Worm (Caenorhabditis elegans) whole organism, late embryonic: ENCODE measurements around the gene dnj-8.

Source experiments
- C08G9.2 ChIP-seq: sonication (generic microtip); optimal IDR thresholded peaks from 2 replicates; lab custom pipeline; 2016; ENCODE audit warnings: mild to moderate bottlenecking, missing genetic modification characterization, moderate library complexity, missing compliant biosample characterization
- C38D4.7 ChIP-seq: fragments of 200-800 bp; sonication (Bioruptor generic); optimal IDR thresholded peaks from 2 replicates; lab custom pipeline; 2018; ENCODE audit warnings: mild to moderate bottlenecking, missing genetic modification characterization, moderate library complexity, missing compliant biosample characterization
- F13H6.1 ChIP-seq: sonication (generic microtip); optimal IDR thresholded peaks from 2 replicates; lab custom pipeline; 2016; ENCODE audit warnings: missing genetic modification characterization, missing compliant biosample characterization
- K09A11.1 ChIP-seq: sonication (generic microtip); optimal IDR thresholded peaks from 2 replicates; lab custom pipeline; 2017; ENCODE audit warnings: antibody characterized with exemption, mild to moderate bottlenecking, missing genetic modification characterization, missing compliant biosample characterization; ENCODE audit not compliant: insufficient read depth
- ama-1 ChIP-seq: fragments of 150-350 bp; optimal IDR thresholded peaks from 2 replicates; lab custom pipeline; 2014
- ceh-14 ChIP-seq: sonication (generic microtip); optimal IDR thresholded peaks from 2 replicates; lab custom pipeline; 2016; ENCODE audit warnings: missing genotype, missing genetic modification characterization, missing compliant biosample characterization
- ceh-19 ChIP-seq: fragments of 200-800 bp; sonication (Bioruptor generic); optimal IDR thresholded peaks from 2 replicates; lab custom pipeline; 2018; ENCODE audit warnings: mild to moderate bottlenecking, missing genetic modification characterization, missing compliant biosample characterization
- ceh-2 ChIP-seq: sonication (generic microtip); optimal IDR thresholded peaks from 2 replicates; lab custom pipeline; 2016; ENCODE audit warnings: missing genotype, missing genetic modification characterization, missing compliant biosample characterization
- ceh-24 ChIP-seq: sonication (generic microtip); optimal IDR thresholded peaks from 2 replicates; lab custom pipeline; 2016; ENCODE audit warnings: mild to moderate bottlenecking, missing genetic modification characterization, missing compliant biosample characterization
- ceh-30 ChIP-seq: fragments of 150-350 bp; optimal IDR thresholded peaks from 2 replicates; lab custom pipeline; 2014; ENCODE audit warnings: missing biosample characterization, missing genetic modification characterization
- ceh-34 ChIP-seq: sonication (generic microtip); optimal IDR thresholded peaks from 2 replicates; lab custom pipeline; 2016; ENCODE audit warnings: mild to moderate bottlenecking, missing genetic modification characterization, missing compliant biosample characterization
- ceh-45 ChIP-seq: fragments of 200-800 bp; sonication (Bioruptor generic); IDR thresholded peaks from 2 replicates; pipeline ENCODE4 v1.3.6; 2022; ENCODE audit warnings: missing genetic modification reagents, missing genetic modification characterization, missing compliant biosample characterization
- ceh-6 ChIP-seq: fragments of 200-800 bp; sonication (Bioruptor generic); optimal IDR thresholded peaks from 2 replicates; lab custom pipeline; 2018; ENCODE audit warnings: mild to moderate bottlenecking, missing genetic modification characterization, missing compliant biosample characterization
- che-1 ChIP-seq: sonication (generic microtip); optimal IDR thresholded peaks from 2 replicates; lab custom pipeline; 2016; ENCODE audit warnings: mild to moderate bottlenecking, missing genetic modification characterization, missing compliant biosample characterization
- dmd-4 ChIP-seq: sonication (generic microtip); optimal IDR thresholded peaks from 2 replicates; lab custom pipeline; 2016; ENCODE audit warnings: borderline replicate concordance, missing genetic modification characterization, missing compliant biosample characterization
- dve-1 ChIP-seq: sonication (generic microtip); optimal IDR thresholded peaks from 2 replicates; lab custom pipeline; 2017; ENCODE audit warnings: antibody characterized with exemption, mild to moderate bottlenecking, missing genetic modification characterization, missing compliant biosample characterization
- elt-2 ChIP-seq: sonication (generic microtip); optimal IDR thresholded peaks from 2 replicates; lab custom pipeline; 2016; ENCODE audit warnings: missing genetic modification reagents, missing genetic modification characterization, missing compliant biosample characterization
- fax-1 ChIP-seq: sonication (generic microtip); optimal IDR thresholded peaks from 2 replicates; lab custom pipeline; 2016; ENCODE audit warnings: missing genotype, missing genetic modification characterization, missing compliant biosample characterization
- fkh-10 ChIP-seq: fragments of 150-350 bp; optimal IDR thresholded peaks from 2 replicates; lab custom pipeline; 2014; ENCODE audit warnings: missing biosample characterization, missing genetic modification reagents, missing genetic modification characterization
- fkh-6 ChIP-seq: sonication (generic microtip); optimal IDR thresholded peaks from 2 replicates; lab custom pipeline; 2016; ENCODE audit warnings: missing genetic modification characterization, missing compliant biosample characterization
- hlh-13 ChIP-seq: fragments of 200-800 bp; sonication (Bioruptor generic); optimal IDR thresholded peaks from 2 replicates; lab custom pipeline; 2018; ENCODE audit warnings: mild to moderate bottlenecking, missing genetic modification characterization, missing compliant biosample characterization
- hlh-30 ChIP-seq: sonication (generic microtip); optimal IDR thresholded peaks from 2 replicates; lab custom pipeline; 2017; ENCODE audit warnings: antibody characterized with exemption, missing genetic modification characterization, missing compliant biosample characterization; ENCODE audit not compliant: insufficient read depth
- hlh-6 ChIP-seq: sonication (generic microtip); optimal IDR thresholded peaks from 2 replicates; lab custom pipeline; 2016; ENCODE audit warnings: missing genotype, missing genetic modification characterization, missing compliant biosample characterization
- lim-6 ChIP-seq: sonication (generic microtip); optimal IDR thresholded peaks from 2 replicates; lab custom pipeline; 2016; ENCODE audit warnings: missing genetic modification characterization, missing compliant biosample characterization
- lin-11 ChIP-seq: fragments of 200-800 bp; sonication (Bioruptor generic); optimal IDR thresholded peaks from 2 replicates; lab custom pipeline; 2018; ENCODE audit warnings: mild to moderate bottlenecking, missing genetic modification characterization, missing compliant biosample characterization
- madf-2 ChIP-seq: sonication (generic microtip); optimal IDR thresholded peaks from 2 replicates; lab custom pipeline; 2017; ENCODE audit warnings: missing genetic modification characterization, missing compliant biosample characterization
- nfya-1 ChIP-seq: sonication (generic microtip); optimal IDR thresholded peaks from 2 replicates; lab custom pipeline; 2017; ENCODE audit warnings: missing genetic modification characterization, mild to moderate bottlenecking, missing compliant biosample characterization, antibody characterized with exemption, moderate library complexity
- nhr-11 ChIP-seq: fragments of 150-350 bp; optimal IDR thresholded peaks from 2 replicates; lab custom pipeline; 2014; ENCODE audit warnings: missing biosample characterization, missing genetic modification characterization
- nhr-232 ChIP-seq: sonication (generic microtip); optimal IDR thresholded peaks from 2 replicates; lab custom pipeline; 2016; ENCODE audit warnings: missing genetic modification characterization, missing compliant biosample characterization
- npax-4 ChIP-seq: sonication (generic microtip); optimal IDR thresholded peaks from 2 replicates; lab custom pipeline; 2016; ENCODE audit warnings: missing genetic modification characterization, missing compliant biosample characterization
- pag-3 ChIP-seq: sonication (generic microtip); optimal IDR thresholded peaks from 2 replicates; lab custom pipeline; 2016; ENCODE audit warnings: missing compliant biosample characterization, missing genetic modification characterization, borderline replicate concordance
- pax-1 ChIP-seq: fragments of 150-350 bp; optimal IDR thresholded peaks from 2 replicates; lab custom pipeline; 2014; ENCODE audit warnings: missing biosample characterization, missing genetic modification characterization
- pha-4 ChIP-seq: fragments of 150-350 bp; optimal IDR thresholded peaks from 2 replicates; lab custom pipeline; 2018; ENCODE audit warnings: missing biosample characterization, missing genetic modification reagents, missing genetic modification characterization
- pros-1 ChIP-seq: fragments of 150-350 bp; optimal IDR thresholded peaks from 2 replicates; lab custom pipeline; 2014; ENCODE audit warnings: missing biosample characterization, missing genetic modification reagents, missing genetic modification characterization
- ref-2 ChIP-seq: sonication (generic microtip); optimal IDR thresholded peaks from 2 replicates; lab custom pipeline; 2016; ENCODE audit warnings: missing genetic modification characterization, missing compliant biosample characterization
- rnt-1 ChIP-seq: sonication (generic microtip); optimal IDR thresholded peaks from 2 replicates; lab custom pipeline; 2016; ENCODE audit warnings: missing genetic modification characterization, missing compliant biosample characterization
- sox-2 ChIP-seq: fragments of 200-800 bp; sonication (Bioruptor generic); IDR thresholded peaks from 2 replicates; pipeline ENCODE4 v1.3.6; 2022; ENCODE audit warnings: missing genetic modification reagents, missing genetic modification characterization, missing compliant biosample characterization
- sox-4 ChIP-seq: sonication (generic microtip); optimal IDR thresholded peaks from 2 replicates; lab custom pipeline; 2017; ENCODE audit warnings: mild to moderate bottlenecking, missing genetic modification characterization, inconsistent platforms, missing compliant biosample characterization
- syd-9 ChIP-seq: sonication (generic microtip); optimal IDR thresholded peaks from 2 replicates; lab custom pipeline; 2016; ENCODE audit warnings: mild to moderate bottlenecking, missing genetic modification characterization, moderate library complexity, missing compliant biosample characterization
- tbx-2 ChIP-seq: sonication (generic microtip); optimal IDR thresholded peaks from 2 replicates; lab custom pipeline; 2016; ENCODE audit warnings: missing genetic modification characterization, missing compliant biosample characterization
- tbx-7 ChIP-seq: sonication (generic microtip); optimal IDR thresholded peaks from 2 replicates; lab custom pipeline; 2016; ENCODE audit warnings: missing genotype, missing genetic modification characterization, missing compliant biosample characterization
- unc-3 ChIP-seq, 2 experiments: fragments of 200-800 bp in 1 of 2; sonication (Bioruptor generic) in 1 of 2; sonication (generic microtip) in 1 of 2; conservative IDR thresholded peaks in 1 of 2; optimal IDR thresholded peaks in 1 of 2; 2 replicates each; pipeline versions ENCODE4 v1.3.6 to Lab custom; 2016 to 2022; ENCODE audit warnings: missing compliant biosample characterization in 2 of 2, missing genetic modification characterization in 2 of 2, missing genetic modification reagents in 1 of 2
- unc-55 ChIP-seq: sonication (generic microtip); optimal IDR thresholded peaks from 2 replicates; lab custom pipeline; 2017; ENCODE audit warnings: missing biosample characterization, missing genetic modification reagents, missing genetic modification characterization
- unc-86 ChIP-seq: sonication (generic microtip); optimal IDR thresholded peaks from 2 replicates; lab custom pipeline; 2016; ENCODE audit warnings: missing genetic modification characterization, missing compliant biosample characterization
- ztf-16 ChIP-seq: sonication (generic microtip); optimal IDR thresholded peaks from 2 replicates; lab custom pipeline; 2017; ENCODE audit warnings: missing genetic modification characterization, missing compliant biosample characterization

The dnj-8 gene

ce11 chrII:6565077-6565476 lies 32.8 kb downstream of the dnj-8 start, which contains the start of gene mpz-3 (continued):
- TF ChIP-seq hlh-13 (GFP tag; lab: Kevin White, UChicago) (no peak), fax-1 (tag; lab: Kevin White, UChicago) (peak; percentile 23), tbx-2 (tag; lab: Kevin White, UChicago) (peak; percentile 39), nhr-232 (tag; lab: Kevin White, UChicago) (peak; percentile 49), K09A11.1 (tag; lab: Kevin White, UChicago) (no peak), pha-4 (tag; lab: Kevin White, UChicago) (no peak), unc-55 (GFP tag; lab: Kevin White, UChicago) (no peak), fkh-10 (GFP tag; lab: Kevin White, UChicago) (no peak), F13H6.1 (tag; lab: Kevin White, UChicago) (no peak), tbx-7 (no peak), pax-1 (tag; lab: Kevin White, UChicago) (no peak), ceh-45 (no peak), dmd-4 (no peak), ceh-34 (peak; percentile 10), syd-9 (peak; percentile 2), che-1 (tag; lab: Kevin White, UChicago) (peak; percentile 20), ceh-24 (no peak), C08G9.2 (tag; lab: Kevin White, UChicago) (no peak), lin-11 (tag; lab: Kevin White, UChicago) (peak; percentile 39), pag-3 (tag; lab: Kevin White, UChicago) (no peak), hlh-6 (peak; percentile 47), ztf-16 (tag; lab: Kevin White, UChicago) (peak; percentile 20), rnt-1 (no peak), ceh-19 (GFP tag; lab: Kevin White, UChicago) (peak; percentile 36), ceh-30 (no peak), ref-2 (tag; lab: Kevin White, UChicago) (no peak), madf-2 (tag; lab: Kevin White, UChicago) (no peak), unc-3 (GFP tag; conservative IDR thresholded peaks at IDR 0.05; lab: Robert Waterston, UW) (peak; percentile 60; the same call in 1 of the 2 replicates), unc-3 (tag; optimal IDR thresholded peaks at IDR 0.05; lab: Kevin White, UChicago) (peak; percentile 5), sox-4 (tag; lab: Kevin White, UChicago) (peak; percentile 37), ama-1 (lab: Kevin White, UChicago) (no peak), ceh-6 (GFP tag; lab: Kevin White, UChicago) (peak; percentile 42), elt-2 (peak; percentile 49), fkh-6 (no peak), lim-6 (tag; lab: Kevin White, UChicago) (no peak), unc-86 (tag; lab: Kevin White, UChicago) (no peak), ceh-14 (tag; lab: Kevin White, UChicago) (no peak), hlh-30 (tag; lab: Kevin White, UChicago) (no peak), nfya-1 (tag; lab: Kevin White, UChicago) (no peak), sox-2 (GFP tag; lab: Robert Waterston, UW) (peak; percentile 27; the same call in 1 of the 2 replicates), npax-4 (peak; percentile 16), dve-1 (peak; percentile 30), pros-1 (no peak), C38D4.7 (peak; percentile 8), nhr-11 (tag; lab: Kevin White, UChicago) (no peak), ceh-2 (peak; percentile 2)
